Fruit fly (Drosophila melanogaster) whole organism, prepupa: ENCODE results near the gene bab1.

Experiments used
- CG11762 ChIP-seq: fragments of 200-800 bp; sonication (Bioruptor generic); optimal IDR thresholded peaks from 3 replicates; lab custom pipeline; 2016; ENCODE audit warnings: missing biosample characterization, missing genetic modification characterization; ENCODE audit not compliant: insufficient read depth
- CG11902 ChIP-seq: fragments of 200-800 bp; sonication (Bioruptor generic); optimal IDR thresholded peaks from 3 replicates; lab custom pipeline; 2016; ENCODE audit warnings: missing biosample characterization, missing genetic modification characterization
- CG15336 ChIP-seq: fragments of 200-800 bp; sonication (Bioruptor generic); IDR thresholded peaks from 2 replicates; pipeline ENCODE4 v1.3.6; 2022; ENCODE audit warnings: missing biosample characterization, missing genetic modification characterization
- CG16779 ChIP-seq: fragments of 200-800 bp; sonication (Bioruptor generic); optimal IDR thresholded peaks from 3 replicates; lab custom pipeline; 2017; ENCODE audit warnings: missing biosample characterization, mild to moderate bottlenecking, missing genetic modification characterization
- CG31627 ChIP-seq: fragments of 200-800 bp; sonication (Bioruptor generic); optimal IDR thresholded peaks from 3 replicates; lab custom pipeline; 2016; ENCODE audit warnings: missing biosample characterization, missing genetic modification characterization
- CG32006 ChIP-seq: fragments of 200-800 bp; sonication (Bioruptor generic); optimal IDR thresholded peaks from 3 replicates; lab custom pipeline; 2017; ENCODE audit warnings: missing biosample characterization, mild to moderate bottlenecking, missing genetic modification characterization
- CG3919 ChIP-seq: fragments of 200-800 bp; sonication (Bioruptor generic); optimal IDR thresholded peaks from 3 replicates; lab custom pipeline; 2016; ENCODE audit warnings: missing biosample characterization, missing genetic modification characterization
- CG6808 ChIP-seq: fragments of 200-800 bp; sonication (Bioruptor generic); optimal IDR thresholded peaks from 3 replicates; lab custom pipeline; 2017; ENCODE audit warnings: missing biosample characterization, missing genetic modification characterization, mild to moderate bottlenecking, moderate library complexity, missing genetic modification reagents
- CG6854 ChIP-seq: fragments of 200-800 bp; sonication (Bioruptor generic); optimal IDR thresholded peaks from 2 replicates; lab custom pipeline; 2017; ENCODE audit warnings: missing biosample characterization, mild to moderate bottlenecking, missing genetic modification characterization
- CG8319 ChIP-seq: fragments of 200-800 bp; sonication (Bioruptor generic); optimal IDR thresholded peaks from 3 replicates; lab custom pipeline; 2016; ENCODE audit warnings: missing biosample characterization, missing genetic modification characterization
- Ets96B ChIP-seq: fragments of 200-800 bp; optimal IDR thresholded peaks from 2 replicates; lab custom pipeline; 2019; ENCODE audit warnings: missing biosample characterization, mild to moderate bottlenecking, missing genetic modification characterization, moderate library complexity
- Gug ChIP-seq: fragments of 200-800 bp; sonication (Bioruptor generic); IDR thresholded peaks from 2 replicates; pipeline ENCODE4 v1.3.6; 2022; ENCODE audit warnings: missing biosample characterization, missing genetic modification characterization
- Hr38 ChIP-seq: sonication (Bioruptor generic); optimal IDR thresholded peaks from 2 replicates; lab custom pipeline; 2016; ENCODE audit warnings: missing biosample characterization, missing genetic modification characterization
- Hr39 ChIP-seq: fragments of 200-800 bp; sonication (Bioruptor generic); optimal IDR thresholded peaks from 2 replicates; lab custom pipeline; 2016; ENCODE audit warnings: missing biosample characterization, missing genetic modification characterization
- Met ChIP-seq: fragments of 200-800 bp; sonication (Bioruptor generic); optimal IDR thresholded peaks from 3 replicates; lab custom pipeline; 2016; ENCODE audit warnings: missing biosample characterization, missing genetic modification characterization
- OdsH ChIP-seq: fragments of 200-800 bp; sonication (Bioruptor generic); optimal IDR thresholded peaks from 3 replicates; lab custom pipeline; 2016; ENCODE audit warnings: missing biosample characterization, missing genetic modification characterization
- Sox102F ChIP-seq: fragments of 200-800 bp; sonication (Bioruptor generic); optimal IDR thresholded peaks from 2 replicates; lab custom pipeline; 2016; ENCODE audit warnings: missing biosample characterization, mild to moderate bottlenecking, missing genetic modification characterization
- Sox15 ChIP-seq: fragments of 200-800 bp; sonication (Bioruptor generic); optimal IDR thresholded peaks from 3 replicates; lab custom pipeline; 2016; ENCODE audit warnings: missing biosample characterization, missing genetic modification characterization
- achi ChIP-seq: fragments of 200-800 bp; sonication (Bioruptor generic); optimal IDR thresholded peaks from 3 replicates; lab custom pipeline; 2016; ENCODE audit warnings: missing biosample characterization, missing genetic modification characterization
- fkh ChIP-seq: fragments of 200-800 bp; sonication (Bioruptor generic); optimal IDR thresholded peaks from 3 replicates; lab custom pipeline; 2017; ENCODE audit warnings: missing biosample characterization, mild to moderate bottlenecking, missing genetic modification characterization, moderate library complexity
- lz ChIP-seq: fragments of 200-800 bp; sonication (Bioruptor generic); optimal IDR thresholded peaks from 3 replicates; lab custom pipeline; 2016; ENCODE audit warnings: missing biosample characterization, missing genetic modification characterization
- net ChIP-seq: fragments of 200-800 bp; sonication (Bioruptor generic); optimal IDR thresholded peaks from 3 replicates; lab custom pipeline; 2016; ENCODE audit warnings: missing biosample characterization, missing genetic modification characterization
- pdm3 ChIP-seq: fragments of 200-800 bp; sonication (Bioruptor generic); optimal IDR thresholded peaks from 3 replicates; lab custom pipeline; 2016; ENCODE audit warnings: missing biosample characterization, missing genetic modification characterization
- salr ChIP-seq, 2 experiments: fragments of 200-800 bp; sonication (Bioruptor generic); optimal IDR thresholded peaks; 3 replicates each; lab custom pipeline; 2016 to 2018; ENCODE audit warnings: missing biosample characterization in 2 of 2, missing genetic modification characterization in 2 of 2, mild to moderate bottlenecking in 1 of 2
- svp ChIP-seq: fragments of 200-800 bp; sonication (Bioruptor generic); peaks from one replicate; lab custom pipeline; 2016; ENCODE audit warnings: missing biosample characterization, missing genetic modification characterization
- topi ChIP-seq: fragments of 200-800 bp; sonication (Bioruptor generic); optimal IDR thresholded peaks from 3 replicates; lab custom pipeline; 2016; ENCODE audit warnings: missing biosample characterization, missing genetic modification characterization
- vri ChIP-seq: fragments of 200-800 bp; sonication (Bioruptor generic); optimal IDR thresholded peaks from 3 replicates; lab custom pipeline; 2016; ENCODE audit warnings: missing biosample characterization, mild to moderate bottlenecking, missing genetic modification characterization

bab1 gene

dm6 chr3L:999990-1000389 is 100.9 kb downstream of the bab1 start:
- TF ChIP-seq vri (GFP tag; lab: Kevin White, UChicago) (peak; percentile 3), CG6808 (GFP tag; lab: Kevin White, UChicago) (no peak), CG11762 (GFP tag; lab: Kevin White, UChicago) (no peak), fkh (GFP tag; lab: Kevin White, UChicago) (peak; percentile 70), CG16779 (tag; lab: Kevin White, UChicago) (no peak)

- TF ChIP-seq lz (GFP tag; lab: Kevin White, UChicago) (no peak), svp (GFP tag; lab: Kevin White, UChicago) (no peak), Sox15 (GFP tag; lab: Kevin White, UChicago) (no peak), Hr39 (no peak), Gug (no peak), vri (GFP tag; lab: Kevin White, UChicago) (no peak), CG32006 (GFP tag; lab: Kevin White, UChicago) (no peak), CG3919 (GFP tag; lab: Kevin White, UChicago) (no peak), CG11902 (GFP tag; lab: Kevin White, UChicago) (no peak), salr (GFP tag; optimal IDR thresholded peaks at IDR 0.05; lab: Kevin White, UChicago) (no peak), Sox102F (no peak), topi (no peak), CG11762 (GFP tag; lab: Kevin White, UChicago) (no peak), Hr38 (GFP tag; lab: Kevin White, UChicago) (no peak), CG6854 (GFP tag; lab: Kevin White, UChicago) (no peak), CG8319 (GFP tag; lab: Kevin White, UChicago) (no peak), CG31627 (GFP tag; lab: Kevin White, UChicago) (no peak), OdsH (GFP tag; lab: Kevin White, UChicago) (no peak), Met (GFP tag; lab: Kevin White, UChicago) (no peak), net (GFP tag; lab: Kevin White, UChicago) (no peak)
These were observed 105.2 kb downstream of the bab1 start for dm6 chr3L:995685-996084.

- TF ChIP-seq Ets96B (no peak), achi (GFP tag; lab: Kevin White, UChicago) (peak; percentile 59), Sox102F (no peak), pdm3 (GFP tag; lab: Kevin White, UChicago) (no peak), CG15336 (GFP tag; lab: Robert Waterston, UW) (no peak), CG6808 (GFP tag; lab: Kevin White, UChicago) (peak; percentile 50)
These were observed 107.2 kb downstream of the bab1 start, which contains the start of gene aln for dm6 chr3L:993709-994108. TSS of gene aln (plus strand) at chr3L:993983.
